Fruit fly (Drosophila melanogaster) Kc167 (cell line): ENCODE measurements around the gene Dus1.

Experiments
- Myc ChIP-seq: fragments of >200 bp; optimal IDR thresholded peaks from 2 replicates; lab custom pipeline; 2017; ENCODE audit warnings: missing external identifiers
- psq ChIP-seq: fragments of >200 bp; optimal IDR thresholded peaks from 2 replicates; lab custom pipeline; 2017; ENCODE audit warnings: missing external identifiers

DNA sequence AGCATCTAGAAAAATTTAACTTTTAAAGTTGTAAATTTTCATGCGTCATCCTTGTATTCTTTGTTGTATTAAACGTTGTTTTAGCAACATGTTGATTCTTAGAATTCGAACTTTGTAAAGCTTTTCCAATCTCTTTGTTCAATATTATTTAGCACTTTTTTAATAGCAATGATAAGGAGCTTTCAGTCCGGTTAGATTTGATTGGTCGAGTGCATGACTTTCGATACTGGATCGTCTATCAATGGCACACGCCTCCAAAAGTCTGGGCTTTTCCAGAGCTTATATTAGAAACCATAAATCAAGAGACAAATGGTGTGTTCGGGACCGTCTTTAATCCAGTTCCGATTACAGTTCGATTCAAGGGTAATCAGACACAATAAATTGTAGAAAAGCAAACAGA lies 48.2 kb upstream of the Dus1 start:
- TF ChIP-seq Myc (lab: Kevin White, UChicago): no peak
- no peak for TF ChIP-seq psq (lab: Kevin White, UChicago)
